Fruit fly (Drosophila melanogaster): Measurements from ENCODE around the gene Mitofilin.

Mitofilin gene

DNA sequence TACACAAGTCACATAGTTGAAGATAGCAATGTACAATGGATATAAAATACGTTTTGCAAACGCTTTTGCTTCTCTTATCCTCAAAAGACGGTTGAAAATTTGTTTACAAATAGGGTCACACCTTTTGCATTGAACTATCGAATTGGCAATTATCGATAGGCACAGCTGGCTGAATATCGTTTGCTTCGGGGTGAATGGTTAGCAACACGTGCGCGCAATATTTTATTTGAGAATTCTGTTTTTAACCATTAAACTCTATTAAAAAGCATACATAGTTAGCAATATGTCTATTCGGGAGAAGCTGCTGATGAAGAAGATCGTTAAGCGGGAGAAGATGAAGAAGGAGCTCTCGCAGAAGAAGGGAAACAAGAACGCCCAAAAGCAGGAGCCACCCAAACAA, 12.4 kb upstream of the Mitofilin start (continued):
- TF ChIP-seq tna (GFP tag; IDR thresholded peaks at IDR 0.05; ENCODE audit: partially characterized antibody) (peak; percentile 71), CG34224 (GFP tag; IDR thresholded peaks at IDR 0.05; ENCODE audit: partially characterized antibody) (peak; percentile 74), hbn (GFP tag; IDR thresholded peaks at IDR 0.05; ENCODE audit: partially characterized antibody) (peak; percentile 73), ase (GFP tag; IDR thresholded peaks at IDR 0.05) (no peak), gfzf (GFP tag; optimal IDR thresholded peaks at IDR 0.05) (peak; percentile 66), phol (tag; optimal IDR thresholded peaks at IDR 0.05) (no peak), ATbp (GFP tag; optimal IDR thresholded peaks at IDR 0.05) (no peak), row (GFP tag; IDR thresholded peaks at IDR 0.05) (peak; percentile 12; the same call in 1 of the 3 replicates)

DNA sequence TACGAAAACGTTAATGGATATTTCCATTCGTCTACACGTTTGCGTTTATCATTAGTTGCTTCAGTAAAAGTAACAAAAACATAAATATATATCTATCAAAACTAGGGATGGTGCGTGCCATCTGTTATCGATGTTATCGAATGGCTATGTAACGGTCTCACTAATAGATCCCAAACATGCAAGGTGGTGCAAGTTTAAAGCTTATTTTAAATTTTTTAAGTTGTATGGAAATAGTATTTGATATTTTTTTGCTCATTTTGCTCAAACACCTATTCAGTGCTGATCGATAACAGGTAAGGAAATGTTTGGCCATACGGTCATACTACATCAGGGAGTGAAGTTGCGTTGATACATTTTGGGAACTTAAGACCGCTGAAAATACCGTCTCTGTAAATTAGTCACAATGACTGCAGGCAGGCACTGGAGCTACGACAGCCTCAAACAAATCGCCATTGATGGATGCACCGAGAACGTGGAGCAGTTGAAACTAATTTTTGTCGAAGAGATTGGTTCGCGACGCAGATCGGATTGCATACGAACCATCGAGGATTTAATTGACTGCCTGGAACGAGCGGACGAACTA, 11.1 kb upstream of the Mitofilin start, which contains the start of the genes CG45099, CG6015, pit and Fadd:
TSS of gene CG45099 (minus strand) at position 127 of the 583 bp plus-strand sequence.
TSS of gene CG6015 (minus strand) at position 127 of the 583 bp plus-strand sequence.
TSS of gene pit (plus strand) at position 139 of the 583 bp plus-strand sequence.
TSS of gene Fadd (plus strand) at position 296 of the 583 bp plus-strand sequence.
- TF ChIP-seq phol (tag; optimal IDR thresholded peaks at IDR 0.05), result peak; percentile 41
- peak; percentile 52; the same call in 1 of the 3 replicates for TF ChIP-seq Doc3 (GFP tag; IDR thresholded peaks at IDR 0.05; ENCODE audit: partially characterized antibody)
- no peak for TF ChIP-seq CG43689 (GFP tag; IDR thresholded peaks at IDR 0.05)
- no peak for TF ChIP-seq z (GFP tag; IDR thresholded peaks at IDR 0.05)
- peak; percentile 16 for TF ChIP-seq CG3995 (GFP tag; optimal IDR thresholded peaks at IDR 0.05)
- no peak for TF ChIP-seq Oaz (GFP tag; IDR thresholded peaks at IDR 0.05)
- TF ChIP-seq Ets65A (GFP tag), result peak; percentile 22
- TF ChIP-seq Adf1 (GFP tag; IDR thresholded peaks at IDR 0.05), result no peak
- no peak for TF ChIP-seq CG15011 (GFP tag; optimal IDR thresholded peaks at IDR 0.05)
- TF ChIP-seq PHDP (tag; optimal IDR thresholded peaks at IDR 0.05), result no peak
- TF ChIP-seq CG3847 (GFP tag; IDR thresholded peaks at IDR 0.05), result peak; percentile 28; the same call in 1 of the 2 replicates
- no peak for TF ChIP-seq CG17612 (GFP tag; IDR thresholded peaks at IDR 0.05)
- TF ChIP-seq Dll (GFP tag; IDR thresholded peaks at IDR 0.05; ENCODE audit: partially characterized antibody), result peak; percentile 78
- TF ChIP-seq NFAT (GFP tag; IDR thresholded peaks at IDR 0.05), result 0 out of 2 replicates have a peak, but pooled peaks have one; percentile 11
- TF ChIP-seq Atf3 (GFP tag; optimal IDR thresholded peaks at IDR 0.05), result no peak
- peak; percentile 83 for TF ChIP-seq CG9797 (GFP tag; optimal IDR thresholded peaks at IDR 0.05)
- TF ChIP-seq pum (GFP tag; optimal IDR thresholded peaks at IDR 0.05), result peak; percentile 6
- no peak for TF ChIP-seq ewg (GFP tag; optimal IDR thresholded peaks at IDR 0.05)
- peak; percentile 60 for TF ChIP-seq Bgb (GFP tag; IDR thresholded peaks at IDR 0.05; ENCODE audit: partially characterized antibody)
- TF ChIP-seq slbo (GFP tag; IDR thresholded peaks at IDR 0.05), result 0 out of 2 replicates have a peak, but pooled peaks have one; percentile 4
- TF ChIP-seq bbx (GFP tag; IDR thresholded peaks at IDR 0.05; ENCODE audit: partially characterized antibody), result peak; percentile 42; the same call in 1 of the 2 replicates
- TF ChIP-seq CG10431 (GFP tag; optimal IDR thresholded peaks at IDR 0.05), result no peak
- peak; percentile 40 for TF ChIP-seq dm (GFP tag; optimal IDR thresholded peaks at IDR 0.05)
- TF ChIP-seq CG15514 (GFP tag; optimal IDR thresholded peaks at IDR 0.05), result peak; percentile 9
- no peak for TF ChIP-seq al (GFP tag; IDR thresholded peaks at IDR 0.05)
- TF ChIP-seq CG8290 (GFP tag; optimal IDR thresholded peaks at IDR 0.05), result no peak
- TF ChIP-seq CG8290 (tag; optimal IDR thresholded peaks at IDR 0.05), result no peak
- TF ChIP-seq CG13624 (GFP tag; optimal IDR thresholded peaks at IDR 0.05), result peak; percentile 34
- no peak for TF ChIP-seq CG18262 (tag; optimal IDR thresholded peaks at IDR 0.05)
- peak; percentile 50 for TF ChIP-seq CG30020 (tag; optimal IDR thresholded peaks at IDR 0.05)
- peak; percentile 51; the same call in 1 of the 3 replicates for TF ChIP-seq vnd (GFP tag; IDR thresholded peaks at IDR 0.05; ENCODE audit: partially characterized antibody)
- TF ChIP-seq CG34224 (GFP tag; IDR thresholded peaks at IDR 0.05; ENCODE audit: partially characterized antibody), result peak; percentile 75
- peak; percentile 30 for TF ChIP-seq nerfin-1 (tag; optimal IDR thresholded peaks at IDR 0.05)
- TF ChIP-seq otp (GFP tag; IDR thresholded peaks at IDR 0.05), result no peak
- TF ChIP-seq CG15073 (GFP tag; optimal IDR thresholded peaks at IDR 0.05), result no peak
- TF ChIP-seq CG7928 (GFP tag; optimal IDR thresholded peaks at IDR 0.05), result peak; percentile 64
- TF ChIP-seq grau (tag; optimal IDR thresholded peaks at IDR 0.05), result no peak
- peak; percentile 11 for TF ChIP-seq Abd-B (GFP tag; optimal IDR thresholded peaks at IDR 0.05)
- TF ChIP-seq hth (optimal IDR thresholded peaks at IDR 0.05), result no peak
- TF ChIP-seq CG2116 (GFP tag; optimal IDR thresholded peaks at IDR 0.05), result peak; percentile 74
- TF ChIP-seq trh (GFP tag; optimal IDR thresholded peaks at IDR 0.05), result no peak
- TF ChIP-seq nerfin-2 (GFP tag; IDR thresholded peaks at IDR 0.05; ENCODE audit: partially characterized antibody), result peak; percentile 50

Data from whole organism, embryonic.